Worm (Caenorhabditis elegans) whole organism, L3 larva: ENCODE data around the gene C07A4.2.

ENCODE experiments used
- R02D3.7 ChIP-seq: fragments of 150-350 bp; optimal IDR thresholded peaks from 2 replicates; lab custom pipeline; 2014; ENCODE audit warnings: missing biosample characterization, missing genetic modification characterization
- ZK546.5 ChIP-seq: sonication (generic microtip); optimal IDR thresholded peaks from 2 replicates; lab custom pipeline; 2017; ENCODE audit warnings: missing biosample characterization, missing genetic modification characterization
- aly-2 ChIP-seq: fragments of 150-350 bp; optimal IDR thresholded peaks from 2 replicates; lab custom pipeline; 2014; ENCODE audit warnings: missing biosample characterization, missing genetic modification characterization
- ama-1 ChIP-seq: fragments of 150-350 bp; optimal IDR thresholded peaks from 2 replicates; lab custom pipeline; 2018
- ceh-16 ChIP-seq: sonication (generic microtip); optimal IDR thresholded peaks from 2 replicates; lab custom pipeline; 2017; ENCODE audit warnings: missing biosample characterization, missing genetic modification characterization
- ceh-28 ChIP-seq: fragments of 150-350 bp; optimal IDR thresholded peaks from 2 replicates; lab custom pipeline; 2014; ENCODE audit warnings: missing biosample characterization, missing genetic modification reagents, missing genetic modification characterization
- ceh-9 ChIP-seq: sonication (generic microtip); optimal IDR thresholded peaks from 2 replicates; lab custom pipeline; 2018; ENCODE audit warnings: missing biosample characterization, missing genetic modification characterization
- egl-27 ChIP-seq: sonication (generic microtip); optimal IDR thresholded peaks from 4 replicates; lab custom pipeline; 2017; ENCODE audit warnings: missing biosample characterization, missing genetic modification reagents, missing genetic modification characterization
- egl-5 ChIP-seq: fragments of 150-350 bp; optimal IDR thresholded peaks from 2 replicates; lab custom pipeline; 2017; ENCODE audit warnings: missing biosample characterization, missing genetic modification reagents, missing genetic modification characterization, inconsistent platforms
- elt-3 ChIP-seq, 3 experiments: fragments of 150-350 bp in 1 of 3; sonication (generic microtip) in 2 of 3; optimal IDR thresholded peaks; 2 replicates in 2 of 3; 4 replicates in 1 of 3; lab custom pipeline; 2014 to 2017; ENCODE audit warnings: missing biosample characterization in 3 of 3, missing genetic modification characterization in 3 of 3
- fkh-10 ChIP-seq: sonication (generic microtip); optimal IDR thresholded peaks from 2 replicates; lab custom pipeline; 2017; ENCODE audit warnings: missing biosample characterization, missing genetic modification reagents, missing genetic modification characterization
- fkh-2 ChIP-seq: fragments of 150-350 bp; optimal IDR thresholded peaks from 2 replicates; lab custom pipeline; 2014; ENCODE audit warnings: missing biosample characterization, missing genetic modification reagents, missing genetic modification characterization
- fos-1 ChIP-seq: fragments of 150-350 bp; optimal IDR thresholded peaks from 2 replicates; lab custom pipeline; 2014; ENCODE audit warnings: missing biosample characterization, missing genetic modification characterization
- hmg-11 ChIP-seq: sonication (generic microtip); optimal IDR thresholded peaks from 2 replicates; lab custom pipeline; 2016; ENCODE audit warnings: missing genetic modification characterization, missing compliant biosample characterization
- lin-39 ChIP-seq: fragments of 150-350 bp; optimal IDR thresholded peaks from 2 replicates; lab custom pipeline; 2018; ENCODE audit warnings: missing biosample characterization, missing genetic modification reagents, missing genetic modification characterization
- lsy-12 ChIP-seq: sonication (generic microtip); optimal IDR thresholded peaks from 2 replicates; lab custom pipeline; 2016; ENCODE audit warnings: mild to moderate bottlenecking, missing genetic modification characterization, missing compliant biosample characterization
- mdl-1 ChIP-seq: fragments of 150-350 bp; optimal IDR thresholded peaks from 2 replicates; lab custom pipeline; 2014; ENCODE audit warnings: missing biosample characterization, missing genetic modification characterization
- nhr-11 ChIP-seq: fragments of 150-350 bp; optimal IDR thresholded peaks from 2 replicates; lab custom pipeline; 2014; ENCODE audit warnings: missing biosample characterization, missing genetic modification characterization
- nhr-12 ChIP-seq: fragments of 150-350 bp; optimal IDR thresholded peaks from 2 replicates; lab custom pipeline; 2014; ENCODE audit warnings: missing biosample characterization, missing genetic modification characterization
- nhr-23 ChIP-seq: fragments of 150-350 bp; optimal IDR thresholded peaks from 2 replicates; lab custom pipeline; 2014; ENCODE audit warnings: missing biosample characterization, missing genetic modification reagents, missing genetic modification characterization
- nhr-237 ChIP-seq: fragments of 150-350 bp; optimal IDR thresholded peaks from 2 replicates; lab custom pipeline; 2014; ENCODE audit warnings: missing biosample characterization, missing genetic modification characterization
- nhr-25 ChIP-seq: sonication (generic microtip); optimal IDR thresholded peaks from 2 replicates; lab custom pipeline; 2017; ENCODE audit warnings: missing biosample characterization, missing genetic modification characterization
- nhr-28 ChIP-seq: fragments of 150-350 bp; optimal IDR thresholded peaks from 2 replicates; lab custom pipeline; 2014; ENCODE audit warnings: missing biosample characterization, missing genetic modification characterization
- nhr-67 ChIP-seq: fragments of 150-350 bp; optimal IDR thresholded peaks from 2 replicates; lab custom pipeline; 2014; ENCODE audit warnings: missing biosample characterization, missing genetic modification characterization
- nhr-77 ChIP-seq: fragments of 150-350 bp; optimal IDR thresholded peaks from 2 replicates; lab custom pipeline; 2014; ENCODE audit warnings: missing biosample characterization, missing genetic modification characterization
- pha-4 ChIP-seq: fragments of 150-350 bp; optimal IDR thresholded peaks from 2 replicates; lab custom pipeline; 2014; ENCODE audit warnings: missing biosample characterization, missing genetic modification reagents, missing genetic modification characterization
- pqm-1 ChIP-seq: fragments of 150-350 bp; optimal IDR thresholded peaks from 2 replicates; lab custom pipeline; 2017; ENCODE audit warnings: missing biosample characterization, missing genetic modification characterization, inconsistent platforms
- skn-1 ChIP-seq: fragments of 150-350 bp; optimal IDR thresholded peaks from 2 replicates; lab custom pipeline; 2014; ENCODE audit warnings: missing biosample characterization, missing genetic modification characterization
- snpc-4 ChIP-seq: fragments of 150-350 bp; optimal IDR thresholded peaks from 2 replicates; lab custom pipeline; 2014; ENCODE audit warnings: missing biosample characterization, missing genetic modification characterization
- unc-62 ChIP-seq: fragments of 150-350 bp; sonication (generic microtip); optimal IDR thresholded peaks from 4 replicates; lab custom pipeline; 2014; ENCODE audit warnings: missing biosample characterization, missing genetic modification reagents, missing genetic modification characterization
- zag-1 ChIP-seq: fragments of 150-350 bp; optimal IDR thresholded peaks from 2 replicates; lab custom pipeline; 2014; ENCODE audit warnings: missing biosample characterization, missing genetic modification characterization
- ztf-11 ChIP-seq: fragments of 150-350 bp; optimal IDR thresholded peaks from 2 replicates; lab custom pipeline; 2014; ENCODE audit warnings: missing biosample characterization, missing genetic modification characterization

C07A4.2 gene

ce11 chrX:10168534-10168933, 3.5 kb upstream of the C07A4.2 start:
- TF ChIP-seq nhr-23 (tag; lab: Kevin White, UChicago): peak; percentile 80
- TF ChIP-seq snpc-4 (tag; lab: Kevin White, UChicago): no peak
- TF ChIP-seq lsy-12 (tag; lab: Kevin White, UChicago): peak; percentile 14
- no peak for TF ChIP-seq nhr-11 (tag; lab: Kevin White, UChicago)
- no peak for TF ChIP-seq ceh-9
- no peak for TF ChIP-seq ama-1 (lab: Kevin White, UChicago)
- TF ChIP-seq lin-39 (tag; lab: Kevin White, UChicago): no peak

- TF ChIP-seq nhr-23 (tag; lab: Kevin White, UChicago) (peak; percentile 36), snpc-4 (tag; lab: Kevin White, UChicago) (no peak), nhr-77 (no peak)
- TF ChIP-seq, all 47 proteins: peak for 1
Observed at ce11 chrX:10170598-10170997, 1.4 kb upstream of the C07A4.2 start.

ce11 chrX:10174683-10175082, 2.7 kb downstream of the C07A4.2 start, which contains the start of gene C07A4.3:
Gene C07A4.3 (plus strand): TSS chrX:10174983.
- TF ChIP-seq nhr-25 (tag; lab: Kevin White, UChicago): no peak
- no peak for TF ChIP-seq pqm-1 (tag; lab: Kevin White, UChicago)
- TF ChIP-seq nhr-237 (tag; lab: Kevin White, UChicago): no peak
- no peak for TF ChIP-seq nhr-11 (tag; lab: Kevin White, UChicago)
- TF ChIP-seq ceh-16 (tag; lab: Kevin White, UChicago): no peak
- no peak for TF ChIP-seq elt-3 (tag; optimal IDR thresholded peaks at IDR 0.05; lab: Kevin White, UChicago)
- TF ChIP-seq mdl-1 (tag; lab: Kevin White, UChicago): no peak
- no peak for TF ChIP-seq nhr-23 (tag; lab: Kevin White, UChicago)
- TF ChIP-seq pha-4: no peak
- no peak for TF ChIP-seq nhr-77
- no peak for TF ChIP-seq nhr-67 (tag; lab: Kevin White, UChicago)
- no peak for TF ChIP-seq egl-27 (tag; lab: Kevin White, UChicago)
- no peak for TF ChIP-seq fkh-10
- TF ChIP-seq zag-1 (tag; lab: Kevin White, UChicago): no peak
- no peak for TF ChIP-seq fkh-2 (tag; lab: Kevin White, UChicago)
- TF ChIP-seq ztf-11: no peak

DNA sequence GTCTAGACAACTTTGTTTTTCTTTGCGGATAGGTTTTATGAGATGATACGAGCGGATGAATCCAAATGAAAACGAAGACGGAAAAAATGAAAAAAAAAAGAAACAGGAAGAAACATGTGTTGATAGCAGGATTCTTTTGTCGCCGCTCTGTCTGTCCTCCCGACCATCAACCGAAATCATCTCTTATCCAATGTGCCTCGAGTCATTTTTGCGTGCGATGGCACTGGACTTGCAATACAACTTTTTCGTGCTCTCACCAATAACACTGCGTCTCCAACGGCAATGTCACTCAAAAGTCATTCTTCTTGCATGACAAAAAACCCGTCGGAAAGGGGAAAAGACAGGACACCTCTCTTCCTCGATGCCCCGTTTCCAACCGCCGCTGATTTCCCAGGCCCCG, 4.3 kb downstream of the C07A4.2 start, which contains the start of gene ncs-4:
Gene ncs-4, plus strand, starts transcription at position 227 of the 400 bp plus-strand sequence.
- no peak for TF ChIP-seq skn-1
- peak; percentile 11 for TF ChIP-seq egl-5

- no peak for TF ChIP-seq R02D3.7 (tag; lab: Kevin White, UChicago)
- TF ChIP-seq unc-62 (GFP tag; lab: Kevin White, UChicago): no peak
- no peak for TF ChIP-seq hmg-11 (tag; lab: Kevin White, UChicago)
- TF ChIP-seq pqm-1 (tag; lab: Kevin White, UChicago): no peak
- no peak for TF ChIP-seq ZK546.5
- TF ChIP-seq ceh-28: no peak
- TF ChIP-seq nhr-23 (tag; lab: Kevin White, UChicago): no peak
- TF ChIP-seq fkh-2 (tag; lab: Kevin White, UChicago): no peak
Observed at ce11 chrX:10182613-10183012, 10.6 kb downstream of the C07A4.2 start.

DNA sequence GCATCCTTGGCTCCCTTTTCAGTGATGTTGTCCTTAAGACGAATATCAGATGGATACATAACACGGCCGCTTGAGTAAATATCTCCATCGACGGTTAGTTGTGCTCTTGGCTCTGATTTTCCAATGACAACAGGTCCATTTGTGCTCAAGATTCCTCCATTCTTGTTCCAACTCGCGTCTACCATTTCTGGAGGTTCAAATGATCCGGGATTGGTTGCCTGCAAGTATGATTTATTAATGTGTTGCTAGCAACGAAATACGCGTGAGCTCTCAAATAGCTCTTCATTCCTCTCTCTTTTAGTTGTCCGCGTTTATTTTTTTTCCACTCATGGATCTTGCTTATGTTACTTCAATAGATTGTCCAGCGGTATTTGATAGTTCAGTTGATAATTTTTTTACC, 11.7 kb downstream of the C07A4.2 start, which contains the start of gene arrd-28:
Gene arrd-28, plus strand, starts transcription at position 301 of the 400 bp plus-strand sequence.
- TF ChIP-seq ceh-16 (tag; lab: Kevin White, UChicago) (no peak), nhr-237 (tag; lab: Kevin White, UChicago) (no peak), nhr-25 (tag; lab: Kevin White, UChicago) (no peak), egl-5 (no peak), mdl-1 (tag; lab: Kevin White, UChicago) (no peak), nhr-28 (tag; lab: Kevin White, UChicago) (no peak), R02D3.7 (tag; lab: Kevin White, UChicago) (no peak), unc-62 (GFP tag; lab: Kevin White, UChicago) (no peak), lin-39 (tag; lab: Kevin White, UChicago) (no peak), aly-2 (tag; lab: Kevin White, UChicago) (no peak), snpc-4 (tag; lab: Kevin White, UChicago) (no peak), pha-4 (no peak), nhr-12 (tag; lab: Kevin White, UChicago) (no peak), pqm-1 (tag; lab: Kevin White, UChicago) (no peak), fos-1 (tag; lab: Kevin White, UChicago) (no peak), elt-3 (tag; optimal IDR thresholded peaks at IDR 0.05; lab: Kevin White, UChicago) (no peak)
- TF ChIP-seq, all 47 proteins: peak for 0
